Fruit fly (Drosophila melanogaster): ENCODE data around the gene CG33124.

CG33124 gene

dm6 chr2L:2171366-2172078, 37.4 kb downstream of the CG33124 start:
- TF ChIP-seq CTCF (optimal IDR thresholded peaks at IDR 0.05) (no peak), CG8478 (optimal IDR thresholded peaks at IDR 0.05) (no peak)

dm6 chr2L:2168894-2169456, 39.9 kb downstream of the CG33124 start:
- TF ChIP-seq CTCF (optimal IDR thresholded peaks at IDR 0.05) (no peak), CG8478 (optimal IDR thresholded peaks at IDR 0.05) (no peak)

dm6 chr2L:2168184-2168893, 40.6 kb downstream of the CG33124 start:
- TF ChIP-seq CG8478 (optimal IDR thresholded peaks at IDR 0.05) (no peak), CTCF (optimal IDR thresholded peaks at IDR 0.05) (no peak)

- TF ChIP-seq CG8478 (optimal IDR thresholded peaks at IDR 0.05) = no peak
- TF ChIP-seq CTCF (optimal IDR thresholded peaks at IDR 0.05) = no peak
Observed at dm6 chr2L:2166958-2167707, 41.8 kb downstream of the CG33124 start.

dm6 chr2L:2165864-2166263, 43.0 kb downstream of the CG33124 start:
- TF ChIP-seq CG8478 (optimal IDR thresholded peaks at IDR 0.05) (no peak), CTCF (optimal IDR thresholded peaks at IDR 0.05) (no peak)

- TF ChIP-seq CG8478 (optimal IDR thresholded peaks at IDR 0.05) (no peak), CTCF (optimal IDR thresholded peaks at IDR 0.05) (no peak)
Observed at dm6 chr2L:2165238-2165577, 43.7 kb downstream of the CG33124 start.

- TF ChIP-seq CG8478 (optimal IDR thresholded peaks at IDR 0.05) (no peak), CTCF (optimal IDR thresholded peaks at IDR 0.05) (no peak)
Observed at dm6 chr2L:2164520-2165237, 44.2 kb downstream of the CG33124 start.

dm6 chr2L:2163568-2163953, 45.3 kb downstream of the CG33124 start:
- TF ChIP-seq CTCF (optimal IDR thresholded peaks at IDR 0.05) (no peak), CG8478 (optimal IDR thresholded peaks at IDR 0.05) (no peak)

dm6 chr2L:2162729-2163567, 46.0 kb downstream of the CG33124 start:
- TF ChIP-seq CG8478 (optimal IDR thresholded peaks at IDR 0.05) (no peak), CTCF (optimal IDR thresholded peaks at IDR 0.05) (no peak)

dm6 chr2L:2162281-2162680, 46.6 kb downstream of the CG33124 start:
- no peak for TF ChIP-seq CG8478 (optimal IDR thresholded peaks at IDR 0.05)
- no peak for TF ChIP-seq CTCF (optimal IDR thresholded peaks at IDR 0.05)

- TF ChIP-seq CG8478 (optimal IDR thresholded peaks at IDR 0.05) (no peak), CTCF (optimal IDR thresholded peaks at IDR 0.05) (no peak)
Observed at dm6 chr2L:2161244-2162243, 47.4 kb downstream of the CG33124 start.

All from S2 (cell line).